Worm (Caenorhabditis elegans) whole organism, late embryonic: ENCODE measurements around the gene Y70C5C.1.

ENCODE experiments used
- C08G9.2 ChIP-seq: sonication (generic microtip); optimal IDR thresholded peaks from 2 replicates; lab custom pipeline; 2016; ENCODE audit warnings: mild to moderate bottlenecking, missing genetic modification characterization, moderate library complexity, missing compliant biosample characterization
- ama-1 ChIP-seq: fragments of 150-350 bp; optimal IDR thresholded peaks from 2 replicates; lab custom pipeline; 2014
- ceh-22 ChIP-seq: sonication (generic microtip); optimal IDR thresholded peaks from 2 replicates; lab custom pipeline; 2017; ENCODE audit warnings: missing biosample characterization, missing genetic modification characterization
- dmd-4 ChIP-seq: sonication (generic microtip); optimal IDR thresholded peaks from 2 replicates; lab custom pipeline; 2016; ENCODE audit warnings: borderline replicate concordance, missing genetic modification characterization, missing compliant biosample characterization
- lim-6 ChIP-seq: sonication (generic microtip); optimal IDR thresholded peaks from 2 replicates; lab custom pipeline; 2016; ENCODE audit warnings: missing genetic modification characterization, missing compliant biosample characterization
- lin-11 ChIP-seq: fragments of 200-800 bp; sonication (Bioruptor generic); optimal IDR thresholded peaks from 2 replicates; lab custom pipeline; 2018; ENCODE audit warnings: mild to moderate bottlenecking, missing genetic modification characterization, missing compliant biosample characterization
- nhr-11 ChIP-seq: fragments of 150-350 bp; optimal IDR thresholded peaks from 2 replicates; lab custom pipeline; 2014; ENCODE audit warnings: missing biosample characterization, missing genetic modification characterization
- pha-4 ChIP-seq: fragments of 150-350 bp; optimal IDR thresholded peaks from 2 replicates; lab custom pipeline; 2018; ENCODE audit warnings: missing biosample characterization, missing genetic modification reagents, missing genetic modification characterization
- pqm-1 ChIP-seq: sonication (generic microtip); optimal IDR thresholded peaks from 2 replicates; lab custom pipeline; 2016; ENCODE audit warnings: missing genetic modification characterization, missing compliant biosample characterization
- sox-4 ChIP-seq: sonication (generic microtip); optimal IDR thresholded peaks from 2 replicates; lab custom pipeline; 2017; ENCODE audit warnings: mild to moderate bottlenecking, missing genetic modification characterization, inconsistent platforms, missing compliant biosample characterization
- tbx-2 ChIP-seq: sonication (generic microtip); optimal IDR thresholded peaks from 2 replicates; lab custom pipeline; 2016; ENCODE audit warnings: missing genetic modification characterization, missing compliant biosample characterization
- tbx-7 ChIP-seq: sonication (generic microtip); optimal IDR thresholded peaks from 2 replicates; lab custom pipeline; 2016; ENCODE audit warnings: missing genotype, missing genetic modification characterization, missing compliant biosample characterization

- TF ChIP-seq dmd-4 (tag; lab: Kevin White, UChicago), result no peak
- no peak for TF ChIP-seq C08G9.2 (tag; lab: Kevin White, UChicago)
- no peak for TF ChIP-seq ama-1
- no peak for TF ChIP-seq pha-4 (tag; lab: Kevin White, UChicago)
- no peak for TF ChIP-seq lin-11 (tag; lab: Kevin White, UChicago)
- TF ChIP-seq ceh-22 (tag; lab: Kevin White, UChicago), result no peak
- no peak for TF ChIP-seq pqm-1 (tag; lab: Kevin White, UChicago)
- TF ChIP-seq sox-4, result no peak
- no peak for TF ChIP-seq nhr-11 (tag; lab: Kevin White, UChicago)
- TF ChIP-seq tbx-2, result no peak
- TF ChIP-seq tbx-7 (tag; lab: Kevin White, UChicago), result no peak
- no peak for TF ChIP-seq lim-6 (tag; lab: Kevin White, UChicago)
Observed at ce11 chrV:16726915-16727314, 26.9 kb downstream of the Y70C5C.1 start, which contains the start of gene T25E12.14.
